Fruit fly (Drosophila melanogaster) whole organism, prepupa: Measurements from ENCODE around the gene CG13465.

Experiments
- CG1621 ChIP-seq: fragments of 200-800 bp; sonication (Bioruptor generic); optimal IDR thresholded peaks from 3 replicates; lab custom pipeline; 2018; ENCODE audit warnings: missing biosample characterization, mild to moderate bottlenecking, missing genetic modification characterization
- CG3032 ChIP-seq: fragments of 200-800 bp; optimal IDR thresholded peaks from 2 replicates; lab custom pipeline; 2019; ENCODE audit warnings: missing biosample characterization, mild to moderate bottlenecking, missing genetic modification characterization, moderate library complexity
- CG31627 ChIP-seq: fragments of 200-800 bp; sonication (Bioruptor generic); optimal IDR thresholded peaks from 3 replicates; lab custom pipeline; 2016; ENCODE audit warnings: missing biosample characterization, missing genetic modification characterization
- CG32006 ChIP-seq: fragments of 200-800 bp; sonication (Bioruptor generic); optimal IDR thresholded peaks from 3 replicates; lab custom pipeline; 2017; ENCODE audit warnings: missing biosample characterization, mild to moderate bottlenecking, missing genetic modification characterization
- CG7368 ChIP-seq: fragments of 200-800 bp; sonication (Bioruptor generic); optimal IDR thresholded peaks from 3 replicates; lab custom pipeline; 2016; ENCODE audit warnings: missing biosample characterization, missing genetic modification characterization
- CG8319 ChIP-seq: fragments of 200-800 bp; sonication (Bioruptor generic); optimal IDR thresholded peaks from 3 replicates; lab custom pipeline; 2016; ENCODE audit warnings: missing biosample characterization, missing genetic modification characterization
- Hr39 ChIP-seq: fragments of 200-800 bp; sonication (Bioruptor generic); optimal IDR thresholded peaks from 2 replicates; lab custom pipeline; 2016; ENCODE audit warnings: missing biosample characterization, missing genetic modification characterization
- Lpt ChIP-seq: fragments of 200-800 bp; sonication (Bioruptor generic); optimal IDR thresholded peaks from 3 replicates; lab custom pipeline; 2016; ENCODE audit warnings: missing biosample characterization, missing genetic modification characterization
- Met ChIP-seq: fragments of 200-800 bp; sonication (Bioruptor generic); optimal IDR thresholded peaks from 3 replicates; lab custom pipeline; 2016; ENCODE audit warnings: missing biosample characterization, missing genetic modification characterization
- OdsH ChIP-seq: fragments of 200-800 bp; sonication (Bioruptor generic); optimal IDR thresholded peaks from 3 replicates; lab custom pipeline; 2016; ENCODE audit warnings: missing biosample characterization, missing genetic modification characterization
- salr ChIP-seq, 2 experiments: fragments of 200-800 bp; sonication (Bioruptor generic); optimal IDR thresholded peaks; 3 replicates each; lab custom pipeline; 2016 to 2018; ENCODE audit warnings: missing biosample characterization in 2 of 2, missing genetic modification characterization in 2 of 2, mild to moderate bottlenecking in 1 of 2

dm6 chr3L:14958613-14959327, 14.6 kb upstream of the CG13465 start:
- TF ChIP-seq CG1621, result no peak
- no peak for TF ChIP-seq CG8319 (GFP tag; lab: Kevin White, UChicago)
- TF ChIP-seq CG31627 (GFP tag; lab: Kevin White, UChicago), result no peak
- TF ChIP-seq OdsH (GFP tag; lab: Kevin White, UChicago), result no peak
- TF ChIP-seq CG3032, result no peak
- TF ChIP-seq CG32006 (GFP tag; lab: Kevin White, UChicago), result no peak
- TF ChIP-seq salr (GFP tag; optimal IDR thresholded peaks at IDR 0.05; lab: Kevin White, UChicago), result no peak
- TF ChIP-seq Hr39 (GFP tag; lab: Kevin White, UChicago), result no peak
- no peak for TF ChIP-seq CG7368 (GFP tag; lab: Kevin White, UChicago)
- no peak for TF ChIP-seq Lpt
- TF ChIP-seq Met (GFP tag; lab: Kevin White, UChicago), result no peak
